Worm (Caenorhabditis elegans) whole organism, mixed stage, embryonic: ENCODE data around the gene F59B2.8.

Source experiments
- M03D4.4 ChIP-seq: sonication (generic microtip); optimal IDR thresholded peaks from 2 replicates; lab custom pipeline; 2017; ENCODE audit warnings: mild to moderate bottlenecking, missing genetic modification characterization, missing compliant biosample characterization
- blmp-1 ChIP-seq: fragments of 150-350 bp; optimal IDR thresholded peaks from 2 replicates; lab custom pipeline; 2014; ENCODE audit warnings: missing biosample characterization, missing genetic modification characterization
- ceh-39 ChIP-seq: fragments of 150-350 bp; optimal IDR thresholded peaks from 2 replicates; lab custom pipeline; 2014; ENCODE audit warnings: missing biosample characterization, missing genetic modification characterization
- ceh-43 ChIP-seq: fragments of 200-800 bp; sonication (Bioruptor generic); optimal IDR thresholded peaks from 2 replicates; lab custom pipeline; 2018; ENCODE audit warnings: mild to moderate bottlenecking, missing genetic modification characterization, moderate library complexity, missing compliant biosample characterization
- ceh-83 ChIP-seq: fragments of 200-800 bp; sonication (Bioruptor generic); optimal IDR thresholded peaks from 2 replicates; lab custom pipeline; 2018; ENCODE audit warnings: mild to moderate bottlenecking, missing genetic modification characterization, missing compliant biosample characterization
- ces-1 ChIP-seq: fragments of 150-350 bp; optimal IDR thresholded peaks from 2 replicates; lab custom pipeline; 2014; ENCODE audit warnings: missing biosample characterization, missing genetic modification reagents, missing genetic modification characterization
- cnd-1 ChIP-seq: fragments of 200-800 bp; sonication (Bioruptor generic); optimal IDR thresholded peaks from 2 replicates; lab custom pipeline; 2018; ENCODE audit warnings: mild to moderate bottlenecking, missing genetic modification characterization, missing compliant biosample characterization
- drap-1 ChIP-seq: fragments of 200-800 bp; sonication (Bioruptor generic); optimal IDR thresholded peaks from 3 replicates; lab custom pipeline; 2018; ENCODE audit warnings: mild to moderate bottlenecking, missing genetic modification characterization, missing compliant biosample characterization
- elt-3 ChIP-seq: fragments of 150-350 bp; optimal IDR thresholded peaks from 2 replicates; lab custom pipeline; 2014; ENCODE audit warnings: missing biosample characterization, missing genetic modification characterization
- flh-1 ChIP-seq: fragments of 200-800 bp; sonication (Bioruptor generic); optimal IDR thresholded peaks from 2 replicates; lab custom pipeline; 2018; ENCODE audit warnings: mild to moderate bottlenecking, missing genetic modification characterization, moderate library complexity, missing compliant biosample characterization
- ham-2 ChIP-seq: fragments of 200-800 bp; sonication (Bioruptor generic); optimal IDR thresholded peaks from 2 replicates; lab custom pipeline; 2018; ENCODE audit warnings: mild to moderate bottlenecking, missing genetic modification characterization, missing compliant biosample characterization
- lin-32 ChIP-seq: fragments of 200-800 bp; sonication (Bioruptor generic); optimal IDR thresholded peaks from 2 replicates; lab custom pipeline; 2018; ENCODE audit warnings: mild to moderate bottlenecking, missing genetic modification characterization, missing compliant biosample characterization
- lsy-2 ChIP-seq: fragments of 150-350 bp; optimal IDR thresholded peaks from 2 replicates; lab custom pipeline; 2014; ENCODE audit warnings: missing biosample characterization, missing genetic modification characterization
- mab-5 ChIP-seq: fragments of 150-350 bp; optimal IDR thresholded peaks from 2 replicates; lab custom pipeline; 2014; ENCODE audit warnings: missing biosample characterization, missing genetic modification characterization
- mep-1 ChIP-seq: fragments of 150-350 bp; optimal IDR thresholded peaks from 2 replicates; lab custom pipeline; 2017; ENCODE audit warnings: missing biosample characterization, missing genetic modification reagents, missing genetic modification characterization, inconsistent platforms
- mls-2 ChIP-seq: sonication (generic microtip); optimal IDR thresholded peaks from 2 replicates; lab custom pipeline; 2016; ENCODE audit warnings: mild to moderate bottlenecking, missing genetic modification characterization, moderate library complexity, missing compliant biosample characterization
- nhr-12 ChIP-seq: fragments of 150-350 bp; optimal IDR thresholded peaks from 2 replicates; lab custom pipeline; 2014; ENCODE audit warnings: missing biosample characterization, missing genetic modification characterization
- nhr-2 ChIP-seq: fragments of 150-350 bp; optimal IDR thresholded peaks from 2 replicates; lab custom pipeline; 2014; ENCODE audit warnings: missing biosample characterization, missing genetic modification characterization
- nhr-237 ChIP-seq: fragments of 150-350 bp; optimal IDR thresholded peaks from 2 replicates; lab custom pipeline; 2014; ENCODE audit warnings: missing biosample characterization, missing genetic modification characterization
- nhr-76 ChIP-seq: sonication (generic microtip); optimal IDR thresholded peaks from 2 replicates; lab custom pipeline; 2017; ENCODE audit warnings: missing biosample characterization, missing genetic modification characterization
- pha-4 ChIP-seq: fragments of 150-350 bp; optimal IDR thresholded peaks from 2 replicates; lab custom pipeline; 2018; ENCODE audit warnings: missing biosample characterization, missing genetic modification reagents, missing genetic modification characterization
- snpc-4 ChIP-seq: fragments of 150-350 bp; optimal IDR thresholded peaks from 2 replicates; lab custom pipeline; 2014; ENCODE audit warnings: missing biosample characterization, missing genetic modification characterization
- sptf-1 ChIP-seq: sonication (generic microtip); optimal IDR thresholded peaks from 2 replicates; lab custom pipeline; 2017; ENCODE audit warnings: mild to moderate bottlenecking, missing genetic modification characterization, moderate library complexity, missing compliant biosample characterization
- tbx-8 ChIP-seq: fragments of 200-800 bp; sonication (Bioruptor generic); optimal IDR thresholded peaks from 2 replicates; lab custom pipeline; 2018; ENCODE audit warnings: mild to moderate bottlenecking, missing genetic modification characterization, moderate library complexity, missing compliant biosample characterization
- unc-120 ChIP-seq: sonication (generic microtip); optimal IDR thresholded peaks from 2 replicates; lab custom pipeline; 2017; ENCODE audit warnings: missing genetic modification characterization, missing compliant biosample characterization; ENCODE audit not compliant: poor library complexity, severe bottlenecking
- unc-39 ChIP-seq: fragments of 150-350 bp; optimal IDR thresholded peaks from 2 replicates; lab custom pipeline; 2014; ENCODE audit warnings: missing biosample characterization, missing genetic modification characterization
- unc-62 ChIP-seq: fragments of 150-350 bp; optimal IDR thresholded peaks from 2 replicates; lab custom pipeline; 2014; ENCODE audit warnings: missing biosample characterization, missing genetic modification reagents, missing genetic modification characterization
- zip-8 ChIP-seq: fragments of 150-350 bp; optimal IDR thresholded peaks from 2 replicates; lab custom pipeline; 2014; ENCODE audit warnings: missing biosample characterization, missing genetic modification characterization
- ztf-11 ChIP-seq: fragments of 150-350 bp; optimal IDR thresholded peaks from 2 replicates; lab custom pipeline; 2014; ENCODE audit warnings: missing biosample characterization, missing genetic modification characterization

F59B2.8 gene

DNA sequence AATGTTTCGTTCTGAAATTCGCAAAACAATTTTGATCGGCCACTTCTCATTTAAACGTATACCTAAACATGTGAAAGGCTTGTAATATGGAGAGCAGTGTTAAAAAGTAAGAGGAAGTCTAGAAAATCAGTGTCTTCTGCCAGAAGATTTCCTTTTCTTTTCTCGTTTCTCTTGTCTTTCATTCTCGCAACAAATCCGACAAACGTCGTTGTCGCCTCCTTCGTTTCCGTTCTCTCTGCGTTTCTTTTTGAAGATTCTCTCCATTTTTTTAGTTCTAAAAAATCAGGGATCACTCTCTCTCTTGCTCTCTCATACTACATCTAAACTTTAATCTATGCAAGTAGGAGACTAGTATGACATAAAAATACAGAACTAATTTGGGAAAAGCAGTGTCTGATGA, 37.3 kb upstream of the F59B2.8 start:
- TF ChIP-seq nhr-2 (tag; lab: Kevin White, UChicago) (no peak), nhr-12 (tag; lab: Kevin White, UChicago) (no peak), ztf-11 (no peak)

DNA sequence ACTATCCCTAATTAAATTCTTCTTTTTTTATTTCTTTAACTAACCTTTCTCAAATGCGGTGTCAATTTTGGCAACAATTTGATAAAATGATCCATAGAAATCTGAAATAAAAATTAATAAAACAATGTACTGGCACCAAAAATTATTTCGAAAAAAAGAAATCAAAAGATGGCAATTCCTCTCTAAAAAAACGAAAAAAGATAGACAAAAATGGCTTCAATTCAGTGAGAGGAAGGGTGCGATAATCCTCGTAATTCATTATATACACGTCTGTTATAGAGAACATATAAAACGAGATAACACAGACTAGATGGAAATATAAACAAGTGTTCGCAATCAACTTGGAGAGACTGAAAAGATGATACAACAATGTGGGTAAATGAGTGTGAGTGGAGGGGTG, 35.8 kb upstream of the F59B2.8 start, which contains the start of gene R107.2:
Gene R107.2, minus strand, starts transcription at position 101 of the 400 bp plus-strand sequence.
- no peak for TF ChIP-seq pha-4 (tag; lab: Kevin White, UChicago)

DNA sequence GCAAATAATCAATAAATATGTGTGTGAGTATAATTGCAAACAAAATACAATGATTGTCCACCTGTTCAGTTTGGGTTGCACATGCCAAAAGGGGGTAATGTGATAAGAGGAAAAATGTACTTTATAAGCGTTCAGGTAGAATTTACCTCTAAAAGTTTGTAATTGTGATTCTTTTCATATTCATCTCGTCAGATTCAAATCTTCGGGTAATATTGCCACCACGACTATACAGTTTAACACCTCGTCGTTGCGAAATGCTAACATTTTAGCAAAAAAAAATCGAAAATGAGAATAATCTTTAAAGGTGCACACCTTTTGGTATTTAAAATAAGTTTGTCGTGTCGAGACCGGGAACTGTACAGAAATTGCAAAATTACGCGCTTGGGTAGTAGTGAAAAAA, 33.2 kb upstream of the F59B2.8 start, which contains the start of gene nac-2:
Gene nac-2, minus strand, starts transcription at position 101 of the 400 bp plus-strand sequence.
- TF ChIP-seq pha-4 (tag; lab: Kevin White, UChicago) (no peak), ceh-39 (tag; lab: Kevin White, UChicago) (no peak), drap-1 (no peak), nhr-76 (no peak), flh-1 (no peak), mab-5 (tag; lab: Kevin White, UChicago) (no peak), unc-62 (no peak), nhr-237 (tag; lab: Kevin White, UChicago) (no peak), nhr-12 (tag; lab: Kevin White, UChicago) (no peak), M03D4.4 (tag; lab: Kevin White, UChicago) (no peak)

DNA sequence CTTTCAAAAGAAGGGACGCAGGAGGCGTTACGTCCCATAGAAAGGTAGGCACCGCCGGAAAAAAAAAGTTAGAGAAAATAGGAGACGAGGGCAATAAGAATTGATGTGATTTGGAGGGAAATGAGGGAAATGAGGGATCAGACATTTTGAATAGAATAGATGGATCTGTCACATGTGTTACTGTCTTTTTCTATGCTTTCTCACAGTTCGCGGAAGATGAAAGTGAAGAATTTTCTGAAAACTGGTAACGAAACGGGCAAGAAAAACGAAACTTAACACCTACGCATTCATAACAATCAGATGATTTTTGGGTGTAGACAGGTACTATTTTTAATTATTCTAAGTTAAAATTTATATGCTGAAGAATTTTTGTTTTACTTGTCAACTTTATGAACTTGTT, 27.7 kb upstream of the F59B2.8 start, which contains the start of gene R107.9:
Gene R107.9, plus strand, starts transcription at position 301 of the 400 bp plus-strand sequence.
- TF ChIP-seq sptf-1 (tag; lab: Kevin White, UChicago) (no peak), elt-3 (tag; lab: Kevin White, UChicago) (no peak), blmp-1 (tag; lab: Kevin White, UChicago) (no peak), unc-120 (tag; lab: Kevin White, UChicago) (no peak), ces-1 (GFP tag; lab: Kevin White, UChicago) (no peak), drap-1 (no peak), mep-1 (tag; lab: Kevin White, UChicago) (no peak), nhr-2 (tag; lab: Kevin White, UChicago) (no peak), cnd-1 (no peak), nhr-76 (no peak), lsy-2 (tag; lab: Kevin White, UChicago) (no peak), pha-4 (tag; lab: Kevin White, UChicago) (no peak), nhr-237 (tag; lab: Kevin White, UChicago) (no peak), mls-2 (tag; lab: Kevin White, UChicago) (no peak)
- TF ChIP-seq, all 35 proteins: peak for 0

DNA sequence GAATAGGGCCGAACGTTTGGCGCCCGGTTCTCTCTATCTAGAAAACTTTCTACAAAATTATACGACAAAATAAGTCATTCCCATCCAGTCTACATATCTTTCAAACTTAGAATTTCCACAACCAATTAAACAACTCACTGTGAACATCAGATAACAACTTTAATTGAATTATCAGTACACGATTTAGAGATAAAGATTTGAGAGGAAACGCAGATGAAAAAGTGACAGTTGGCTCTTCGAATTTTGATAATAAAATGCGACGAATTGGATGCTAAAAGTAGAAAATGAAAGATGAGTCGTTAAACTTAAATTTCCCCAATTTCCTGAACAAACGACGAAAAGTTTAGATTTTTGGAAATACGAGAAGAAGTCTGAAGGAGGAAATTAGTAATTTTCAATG, 25.0 kb upstream of the F59B2.8 start:
- TF ChIP-seq flh-1 = no peak
- TF ChIP-seq mep-1 (tag; lab: Kevin White, UChicago) = no peak
- no peak for TF ChIP-seq snpc-4 (tag; lab: Kevin White, UChicago)
- TF ChIP-seq ceh-43 = no peak
- no peak for TF ChIP-seq M03D4.4 (tag; lab: Kevin White, UChicago)
- TF ChIP-seq sptf-1 (tag; lab: Kevin White, UChicago) = no peak
- TF ChIP-seq ceh-83 (GFP tag; lab: Kevin White, UChicago) = no peak

DNA sequence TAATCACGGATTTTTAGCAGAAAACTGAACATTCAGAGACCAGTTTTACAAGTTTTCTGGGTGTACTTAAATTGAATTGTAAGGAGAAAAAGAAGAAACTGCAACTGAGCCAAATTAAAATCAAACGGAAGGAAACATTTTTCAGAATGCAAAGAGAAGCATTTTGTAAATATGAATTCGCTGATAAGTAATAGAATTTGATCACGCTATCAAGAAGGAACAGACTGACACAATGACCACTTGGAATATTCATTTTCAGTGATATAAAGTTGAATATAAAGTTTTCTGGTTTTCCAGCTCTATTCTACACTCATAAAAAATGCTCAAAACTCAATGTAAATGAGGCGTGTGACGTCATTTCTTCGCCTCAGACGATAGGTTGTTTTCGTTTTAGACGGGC, 24.1 kb upstream of the F59B2.8 start:
- TF ChIP-seq sptf-1 (tag; lab: Kevin White, UChicago) (no peak), zip-8 (peak; percentile 24)

DNA sequence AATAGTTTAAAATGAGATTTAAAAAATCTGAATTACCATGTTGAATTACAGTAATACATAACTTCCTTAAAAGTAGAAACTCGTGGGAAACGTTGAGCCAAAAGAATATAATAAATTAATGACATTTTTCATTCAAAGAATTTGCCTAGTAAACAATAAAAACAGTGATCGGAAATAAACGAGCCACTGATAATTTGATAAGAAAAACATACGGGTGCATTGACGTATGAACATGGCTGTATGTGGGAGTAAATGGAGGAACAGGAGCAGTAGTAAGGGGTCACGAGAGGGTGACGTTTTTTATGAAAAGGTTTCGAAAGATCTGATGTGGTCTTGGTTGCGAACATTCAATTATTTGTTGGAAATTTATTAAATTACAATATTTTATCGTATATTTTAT, 20.8 kb upstream of the F59B2.8 start:
- TF ChIP-seq nhr-2 (tag; lab: Kevin White, UChicago) (no peak), flh-1 (no peak), ztf-11 (no peak), ceh-43 (no peak)
- TF ChIP-seq, all 35 proteins: peak for 0

DNA sequence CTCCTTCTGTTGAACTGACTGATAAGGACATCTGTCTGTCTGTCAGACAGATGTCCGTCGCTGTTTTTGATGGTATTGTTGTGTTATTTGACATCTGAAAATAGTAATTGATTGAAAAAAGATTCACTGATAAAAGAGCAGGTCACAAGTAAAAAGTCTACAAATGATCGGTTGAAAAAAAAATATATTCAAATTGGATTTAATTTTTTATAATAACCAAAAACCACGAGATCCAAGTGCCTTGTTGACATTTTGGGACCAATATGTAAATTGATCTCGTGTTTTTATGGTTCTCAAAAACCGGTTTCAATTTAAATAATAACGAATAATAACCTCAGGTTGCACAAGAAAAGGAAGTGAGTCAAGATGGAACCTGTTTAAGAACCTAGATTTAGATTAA, 17.0 kb upstream of the F59B2.8 start, which contains the start of gene F59B2.13:
Gene F59B2.13, minus strand, starts transcription at position 101 of the 400 bp plus-strand sequence.
- TF ChIP-seq pha-4 (tag; lab: Kevin White, UChicago) = no peak
- TF ChIP-seq ham-2 (GFP tag; lab: Kevin White, UChicago) = no peak
- TF ChIP-seq ceh-43 = no peak
- no peak for TF ChIP-seq lin-32 (GFP tag; lab: Kevin White, UChicago)
- TF ChIP-seq flh-1 = no peak
- no peak for TF ChIP-seq unc-62
- no peak for TF ChIP-seq tbx-8
- TF ChIP-seq nhr-237 (tag; lab: Kevin White, UChicago) = no peak
- TF ChIP-seq M03D4.4 (tag; lab: Kevin White, UChicago) = no peak
- no peak for TF ChIP-seq unc-39
- TF ChIP-seq cnd-1 = no peak
- no peak for TF ChIP-seq ces-1 (GFP tag; lab: Kevin White, UChicago)
